Worm (Caenorhabditis elegans) whole organism, midembryonic: ENCODE data around the gene C16B8.2.

ENCODE experiments used
- T22C8.4 ChIP-seq: fragments of 200-800 bp; sonication (Bioruptor generic); IDR thresholded peaks from 2 replicates; pipeline ENCODE4 v1.3.6; 2022; ENCODE audit warnings: missing genetic modification characterization, missing compliant biosample characterization
- cog-1 ChIP-seq: sonication (generic microtip); optimal IDR thresholded peaks from 2 replicates; lab custom pipeline; 2016; ENCODE audit warnings: missing genetic modification characterization, missing compliant biosample characterization
- flt-1 ChIP-seq: fragments of 200-800 bp; sonication (Bioruptor generic); IDR thresholded peaks from 2 replicates; pipeline ENCODE4 v1.3.6; 2022; ENCODE audit warnings: missing genetic modification characterization, missing compliant biosample characterization
- klf-2 ChIP-seq: fragments of 200-800 bp; sonication (Bioruptor generic); conservative IDR thresholded peaks from 2 replicates; pipeline ENCODE4 v1.3.6; 2022; ENCODE audit warnings: missing genetic modification reagents, missing genetic modification characterization, missing compliant biosample characterization
- med-1 ChIP-seq: sonication (generic microtip); optimal IDR thresholded peaks from 2 replicates; lab custom pipeline; 2017; ENCODE audit warnings: missing genetic modification characterization, mild to moderate bottlenecking, missing compliant biosample characterization, antibody characterized with exemption, missing genetic modification reagents; ENCODE audit not compliant: insufficient read depth
- ref-1 ChIP-seq: fragments of 200-800 bp; sonication (Bioruptor generic); conservative IDR thresholded peaks from 2 replicates; pipeline ENCODE4 v1.3.6; 2022; ENCODE audit warnings: missing genetic modification reagents, missing genetic modification characterization, missing compliant biosample characterization
- tab-1 ChIP-seq: fragments of 200-800 bp; sonication (Bioruptor generic); IDR thresholded peaks from 2 replicates; pipeline ENCODE4 v1.3.6; 2022; ENCODE audit warnings: missing genetic modification characterization, missing compliant biosample characterization
- ztf-23 ChIP-seq: fragments of 200-800 bp; sonication (Bioruptor generic); IDR thresholded peaks from 2 replicates; pipeline ENCODE4 v1.3.6; 2022; ENCODE audit warnings: missing genetic modification reagents, missing genetic modification characterization, missing compliant biosample characterization
- ztf-29 ChIP-seq: fragments of 200-800 bp; sonication (Bioruptor generic); IDR thresholded peaks from 2 replicates; pipeline ENCODE4 v1.3.6; 2022; ENCODE audit warnings: missing genetic modification reagents, missing genetic modification characterization, missing compliant biosample characterization

ce11 chrX:3958252-3958651 lies 8.0 kb downstream of the C16B8.2 start, which contains the start of gene lin-18:
- TF ChIP-seq T22C8.4 (GFP tag; lab: Robert Waterston, UW), result no peak
- TF ChIP-seq klf-2, result no peak
- no peak for TF ChIP-seq tab-1 (GFP tag; lab: Robert Waterston, UW)
- no peak for TF ChIP-seq med-1 (GFP tag; lab: Kevin White, UChicago)
- no peak for TF ChIP-seq ztf-29 (GFP tag; lab: Robert Waterston, UW)
- TF ChIP-seq flt-1, result no peak
- TF ChIP-seq ztf-23 (GFP tag; lab: Robert Waterston, UW), result no peak
- TF ChIP-seq ref-1 (GFP tag; lab: Robert Waterston, UW), result no peak
- no peak for TF ChIP-seq cog-1 (tag; lab: Kevin White, UChicago)
